Fruit fly (Drosophila melanogaster) whole organism, embryonic: ENCODE results near the gene bb8.

Source experiments
- Bteb2 ChIP-seq: fragments of 200-800 bp; sonication (Bioruptor generic); optimal IDR thresholded peaks from 2 replicates; lab custom pipeline; 2016; ENCODE audit warnings: missing biosample characterization, missing genetic modification characterization
- CG12236 ChIP-seq: fragments of 200-800 bp; sonication (Bioruptor generic); optimal IDR thresholded peaks from 2 replicates; lab custom pipeline; 2016; ENCODE audit warnings: missing biosample characterization, missing genetic modification characterization
- CG13287 ChIP-seq: fragments of 200-800 bp; sonication (Bioruptor generic); IDR thresholded peaks from 2 replicates; pipeline ENCODE4 v1.3.6; 2022; ENCODE audit warnings: missing biosample characterization, missing genetic modification characterization; ENCODE audit not compliant: partially characterized antibody
- CG13296 ChIP-seq: fragments of 200-800 bp; sonication (Bioruptor generic); optimal IDR thresholded peaks from 3 replicates; lab custom pipeline; 2018; ENCODE audit warnings: missing biosample characterization, mild to moderate bottlenecking, missing genetic modification characterization
- CG13775 ChIP-seq: fragments of 200-800 bp; sonication (Bioruptor generic); optimal IDR thresholded peaks from 3 replicates; lab custom pipeline; 2017; ENCODE audit warnings: missing biosample characterization, mild to moderate bottlenecking, missing genetic modification characterization
- CG15601 ChIP-seq: fragments of 200-800 bp; sonication (Bioruptor generic); optimal IDR thresholded peaks from 3 replicates; lab custom pipeline; 2019; ENCODE audit warnings: missing biosample characterization, mild to moderate bottlenecking, missing genetic modification characterization, moderate library complexity
- CG17359 ChIP-seq: fragments of 200-800 bp; sonication (Bioruptor generic); optimal IDR thresholded peaks from 3 replicates; lab custom pipeline; 2018; ENCODE audit warnings: missing biosample characterization, mild to moderate bottlenecking, missing genetic modification characterization, moderate library complexity
- CG17829 ChIP-seq: fragments of 200-800 bp; optimal IDR thresholded peaks from 2 replicates; lab custom pipeline; 2019; ENCODE audit warnings: missing biosample characterization, mild to moderate bottlenecking, missing genetic modification characterization, moderate library complexity
- CG2199 ChIP-seq: fragments of 200-800 bp; sonication (Bioruptor generic); IDR thresholded peaks from 3 replicates; pipeline ENCODE4 v1.3.6; 2022; ENCODE audit warnings: missing biosample characterization, missing genetic modification characterization
- CG30403 ChIP-seq: fragments of 200-800 bp; sonication (Bioruptor generic); optimal IDR thresholded peaks from 3 replicates; lab custom pipeline; 2016; ENCODE audit warnings: missing biosample characterization, missing genetic modification characterization
- CG3163 ChIP-seq: fragments of 200-800 bp; sonication (Bioruptor generic); optimal IDR thresholded peaks from 3 replicates; lab custom pipeline; 2016; ENCODE audit warnings: missing biosample characterization, missing genetic modification characterization
- CG3726 ChIP-seq: fragments of 200-800 bp; sonication (Bioruptor generic); IDR thresholded peaks from 3 replicates; pipeline ENCODE4, ENCODE4 v1.3.6; 2022; ENCODE audit warnings: missing biosample characterization, missing genetic modification characterization
- CG4404 ChIP-seq: fragments of 200-800 bp; sonication (Bioruptor generic); IDR thresholded peaks from 2 replicates; pipeline ENCODE4 v1.3.6; 2022; ENCODE audit warnings: missing biosample characterization, missing genetic modification characterization
- CG4820 ChIP-seq: fragments of 200-800 bp; sonication (Bioruptor generic); optimal IDR thresholded peaks from 3 replicates; lab custom pipeline; 2016; ENCODE audit warnings: missing biosample characterization, missing genetic modification characterization
- CG9727 ChIP-seq: fragments of 200-800 bp; sonication (Bioruptor generic); optimal IDR thresholded peaks from 3 replicates; lab custom pipeline; 2017; ENCODE audit warnings: missing biosample characterization, mild to moderate bottlenecking, missing genetic modification characterization
- CkIIα-i1 ChIP-seq: fragments of 200-800 bp; sonication (Bioruptor generic); IDR thresholded peaks from 2 replicates; pipeline ENCODE4 v1.3.6; 2022; ENCODE audit warnings: missing biosample characterization, missing genetic modification characterization
- E2f2 ChIP-seq: fragments of 200-800 bp; sonication (Bioruptor generic); IDR thresholded peaks from 2 replicates; pipeline ENCODE4 v1.3.6; 2022; ENCODE audit warnings: missing biosample characterization, missing genetic modification characterization
- Fer2 ChIP-seq: fragments of 200-800 bp; sonication (Bioruptor generic); optimal IDR thresholded peaks from 2 replicates; lab custom pipeline; 2018; ENCODE audit warnings: missing biosample characterization, mild to moderate bottlenecking, missing genetic modification characterization, moderate library complexity
- Fer3 ChIP-seq: fragments of 200-800 bp; sonication (Bioruptor generic); optimal IDR thresholded peaks from 2 replicates; lab custom pipeline; 2018; ENCODE audit warnings: missing biosample characterization, mild to moderate bottlenecking, missing genetic modification characterization, moderate library complexity
- GATAe ChIP-seq: fragments of 200-800 bp; sonication (Bioruptor generic); conservative IDR thresholded peaks from 2 replicates; pipeline ENCODE4 v1.3.6; 2022; ENCODE audit warnings: missing biosample characterization, missing genetic modification characterization
- H15 ChIP-seq: fragments of 200-800 bp; sonication (Bioruptor generic); IDR thresholded peaks from 3 replicates; pipeline ENCODE4 v1.3.6; 2022; ENCODE audit warnings: missing biosample characterization, missing genetic modification characterization
- Hand ChIP-seq: fragments of 200-800 bp; sonication (Bioruptor generic); optimal IDR thresholded peaks from 2 replicates; lab custom pipeline; 2017; ENCODE audit warnings: mild to moderate bottlenecking, missing biosample characterization, missing genetic modification reagents, missing genetic modification characterization
- Jarid2 ChIP-seq: fragments of 200-800 bp; sonication (Bioruptor generic); optimal IDR thresholded peaks from 3 replicates; lab custom pipeline; 2017; ENCODE audit warnings: mild to moderate bottlenecking, missing biosample characterization, missing genetic modification reagents, missing genetic modification characterization
- MBD-R2 ChIP-seq: fragments of 200-800 bp; sonication (Bioruptor generic); IDR thresholded peaks from 2 replicates; pipeline ENCODE4 v1.3.6; 2022; ENCODE audit warnings: missing biosample characterization, missing genetic modification characterization
- Ssrp ChIP-seq: fragments of 200-800 bp; sonication (Bioruptor generic); optimal IDR thresholded peaks from 2 replicates; lab custom pipeline; 2018; ENCODE audit warnings: missing biosample characterization, mild to moderate bottlenecking, missing genetic modification characterization, moderate library complexity
- TFAM ChIP-seq: fragments of 200-800 bp; sonication (Bioruptor generic); optimal IDR thresholded peaks from 2 replicates; lab custom pipeline; 2017; ENCODE audit warnings: missing biosample characterization, missing genetic modification characterization, inconsistent platforms
- abd-A ChIP-seq: fragments of 200-800 bp; sonication (Bioruptor generic); optimal IDR thresholded peaks from 3 replicates; lab custom pipeline; 2019; ENCODE audit warnings: missing biosample characterization, mild to moderate bottlenecking, missing genetic modification characterization, moderate library complexity
- ap ChIP-seq: fragments of 200-800 bp; sonication (Bioruptor generic); IDR thresholded peaks from 2 replicates; pipeline ENCODE4 v1.3.6; 2022; ENCODE audit warnings: missing biosample characterization, missing genetic modification characterization
- bab2 ChIP-seq: fragments of 200-800 bp; sonication (Bioruptor generic); optimal IDR thresholded peaks from 2 replicates; lab custom pipeline; 2016; ENCODE audit warnings: missing biosample characterization, missing genetic modification characterization
- danr ChIP-seq: fragments of 200-800 bp; sonication (Bioruptor generic); IDR thresholded peaks from 2 replicates; pipeline ENCODE4 v1.3.6; 2022; ENCODE audit warnings: missing biosample characterization, missing genetic modification characterization
- emc ChIP-seq: fragments of 200-800 bp; sonication (Bioruptor generic); optimal IDR thresholded peaks from 2 replicates; lab custom pipeline; 2016; ENCODE audit warnings: missing biosample characterization, missing genetic modification characterization
- exex ChIP-seq: fragments of 200-800 bp; sonication (Bioruptor generic); optimal IDR thresholded peaks from 4 replicates; lab custom pipeline; 2018; ENCODE audit warnings: missing biosample characterization, mild to moderate bottlenecking, missing genetic modification characterization, moderate library complexity
- gce ChIP-seq: fragments of 200-800 bp; sonication (Bioruptor generic); IDR thresholded peaks from 3 replicates; pipeline ENCODE4 v1.3.6; 2022; ENCODE audit warnings: missing biosample characterization, missing genetic modification characterization
- grn ChIP-seq: fragments of 200-800 bp; sonication (Bioruptor generic); optimal IDR thresholded peaks from 3 replicates; lab custom pipeline; 2017; ENCODE audit warnings: missing biosample characterization, missing genetic modification characterization
- gro ChIP-seq: fragments of 200-800 bp; sonication (Bioruptor generic); optimal IDR thresholded peaks from 2 replicates; lab custom pipeline; 2016; ENCODE audit warnings: missing biosample characterization, missing genetic modification characterization
- gsb-n ChIP-seq: fragments of 200-800 bp; sonication (Bioruptor generic); optimal IDR thresholded peaks from 3 replicates; lab custom pipeline; 2018; ENCODE audit warnings: missing biosample characterization, mild to moderate bottlenecking, missing genetic modification characterization
- hbn ChIP-seq: fragments of 200-800 bp; sonication (Bioruptor generic); IDR thresholded peaks from 2 replicates; pipeline ENCODE4 v1.3.6; 2022; ENCODE audit warnings: missing biosample characterization, missing genetic modification characterization; ENCODE audit not compliant: partially characterized antibody
- lmd ChIP-seq: fragments of 200-800 bp; sonication (Bioruptor generic); IDR thresholded peaks from 2 replicates; pipeline ENCODE4 v1.3.6; 2022; ENCODE audit warnings: missing biosample characterization, missing genetic modification characterization
- oc ChIP-seq: fragments of 200-800 bp; sonication (Bioruptor generic); optimal IDR thresholded peaks from 2 replicates; lab custom pipeline; 2018; ENCODE audit warnings: missing biosample characterization, mild to moderate bottlenecking, missing genetic modification characterization, moderate library complexity
- prd ChIP-seq, 3 experiments: fragments of >200 bp in 2 of 3; fragments of 200-800 bp in 1 of 3; sonication (Bioruptor generic) in 1 of 3; optimal IDR thresholded peaks in 2 of 3; IDR thresholded peaks in 1 of 3; 2 replicates in 2 of 3; 3 replicates in 1 of 3; pipeline versions ENCODE4 v1.3.6 to Lab custom; 2017 to 2022; ENCODE audit warnings: missing biosample characterization in 1 of 3, missing genetic modification characterization in 1 of 3
- row ChIP-seq: fragments of 200-800 bp; sonication (Bioruptor generic); IDR thresholded peaks from 3 replicates; pipeline ENCODE4 v1.3.6; 2022; ENCODE audit warnings: missing biosample characterization, missing genetic modification characterization
- slou ChIP-seq: fragments of 200-800 bp; sonication (Bioruptor generic); optimal IDR thresholded peaks from 3 replicates; lab custom pipeline; 2016; ENCODE audit warnings: missing biosample characterization, missing genetic modification characterization
- slp2 ChIP-seq: fragments of 200-800 bp; sonication (Bioruptor generic); optimal IDR thresholded peaks from 2 replicates; lab custom pipeline; 2016; ENCODE audit warnings: missing biosample characterization, missing genetic modification characterization
- tap ChIP-seq: fragments of 200-800 bp; optimal IDR thresholded peaks from 3 replicates; lab custom pipeline; 2019; ENCODE audit warnings: missing biosample characterization, mild to moderate bottlenecking, missing genetic modification characterization, moderate library complexity
- tgo ChIP-seq: fragments of 200-800 bp; sonication (Bioruptor generic); IDR thresholded peaks from 3 replicates; pipeline ENCODE4 v1.3.6; 2022; ENCODE audit warnings: missing biosample characterization, missing genetic modification characterization
- trh ChIP-seq: fragments of 200-800 bp; sonication (Bioruptor generic); optimal IDR thresholded peaks from 2 replicates; lab custom pipeline; 2016; ENCODE audit warnings: missing biosample characterization, missing genetic modification characterization
- vfl ChIP-seq: fragments of 200-800 bp; sonication (Bioruptor generic); optimal IDR thresholded peaks from 2 replicates; lab custom pipeline; 2016; ENCODE audit warnings: missing biosample characterization, missing genetic modification characterization
- wor ChIP-seq: fragments of 200-800 bp; sonication (Bioruptor generic); IDR thresholded peaks from 2 replicates; pipeline ENCODE4 v1.3.6; 2022; ENCODE audit warnings: missing biosample characterization, missing genetic modification characterization
- zfh2 ChIP-seq: fragments of 200-800 bp; sonication (Bioruptor generic); optimal IDR thresholded peaks from 2 replicates; lab custom pipeline; 2016; ENCODE audit warnings: missing biosample characterization, missing genetic modification characterization

Gene bb8

DNA sequence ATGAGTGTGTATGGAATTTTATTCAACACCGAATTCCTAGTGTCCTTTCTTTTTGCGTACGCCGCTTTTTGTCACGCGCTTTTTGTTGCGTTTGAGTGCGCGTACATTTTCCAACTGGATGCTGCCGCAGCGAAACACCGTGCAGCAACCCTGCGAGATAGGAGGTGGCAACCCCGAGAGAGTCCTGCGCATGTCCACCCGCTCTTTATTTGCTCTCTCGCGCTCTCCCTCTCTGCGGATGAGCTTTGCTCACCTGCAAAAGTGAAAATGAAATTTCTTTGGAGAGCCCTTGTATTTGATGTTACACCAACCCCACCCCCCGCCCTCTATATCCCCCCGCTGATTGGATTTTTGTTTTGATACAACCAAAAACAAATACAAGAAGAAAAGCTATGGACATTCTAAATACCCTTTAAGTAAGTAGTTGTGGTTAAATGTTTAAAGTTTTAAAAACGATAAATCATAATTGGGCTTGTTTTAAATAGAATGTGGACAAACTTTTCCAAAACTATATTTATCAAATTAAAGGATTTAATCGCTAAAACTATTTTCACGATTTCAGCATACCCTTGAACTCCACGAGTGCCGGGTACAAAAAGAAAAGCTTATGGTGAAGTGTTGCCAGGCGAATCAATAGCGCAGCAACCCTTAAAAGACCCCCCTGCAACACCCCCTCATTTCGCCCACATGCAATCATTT lies 49.9 kb downstream of the bb8 start:
- TF ChIP-seq hbn (GFP tag; lab: Robert Waterston, UW) (no peak), Ssrp (tag; lab: Kevin White, UChicago) (peak; percentile 24), CG3726 (0 out of 3 replicates have a peak, but pooled peaks have one; percentile 52), grn (GFP tag; lab: Kevin White, UChicago) (no peak), CG13296 (GFP tag; lab: Kevin White, UChicago) (peak; percentile 76), bab2 (GFP tag; lab: Kevin White, UChicago) (peak; percentile 53), zfh2 (GFP tag; lab: Kevin White, UChicago) (peak; percentile 46), Hand (peak; percentile 31), CG13287 (GFP tag; lab: Robert Waterston, UW) (no peak), Fer3 (tag; lab: Kevin White, UChicago) (peak; percentile 83), tap (peak; percentile 73), Bteb2 (no peak), CG17829 (tag; lab: Kevin White, UChicago) (peak; percentile 68), H15 (GFP tag; lab: Robert Waterston, UW) (0 out of 3 replicates have a peak, but pooled peaks have one; percentile 30), lmd (peak; percentile 73), CkIIα-i1 (GFP tag; lab: Robert Waterston, UW) (no peak), gro (GFP tag; lab: Kevin White, UChicago) (peak; percentile 19), wor (GFP tag; lab: Robert Waterston, UW) (peak; percentile 56; the same call in 1 of the 2 replicates), vfl (GFP tag; lab: Kevin White, UChicago) (peak; percentile 25), CG17359 (peak; percentile 87), ap (0 out of 2 replicates have a peak, but pooled peaks have one; percentile 22), emc (GFP tag; lab: Kevin White, UChicago) (peak; percentile 35), abd-A (tag; lab: Kevin White, UChicago) (peak; percentile 56), CG4404 (peak; percentile 30; the same call in 1 of the 2 replicates), gsb-n (peak; percentile 11), gce (GFP tag; lab: Robert Waterston, UW) (0 out of 3 replicates have a peak, but pooled peaks have one; percentile 20), GATAe (no peak), CG13775 (GFP tag; lab: Kevin White, UChicago) (peak; percentile 22), slp2 (peak; percentile 45), CG2199 (GFP tag; lab: Robert Waterston, UW) (no peak), prd (optimal IDR thresholded peaks at IDR 0.05; lab: Kevin White, UChicago) (no peak), prd (GFP tag; IDR thresholded peaks at IDR 0.05; lab: Robert Waterston, UW) (peak; percentile 71), Jarid2 (GFP tag; lab: Kevin White, UChicago) (no peak), CG15601 (tag; lab: Kevin White, UChicago) (peak; percentile 21), slou (GFP tag; lab: Kevin White, UChicago) (peak; percentile 16), CG9727 (GFP tag; lab: Kevin White, UChicago) (peak; percentile 69), MBD-R2 (peak; percentile 20; the same call in 1 of the 2 replicates), tgo (GFP tag; lab: Robert Waterston, UW) (peak; percentile 76), CG4820 (GFP tag; lab: Kevin White, UChicago) (peak; percentile 32), exex (peak; percentile 39), TFAM (no peak), danr (peak; percentile 41; the same call in 1 of the 2 replicates), E2f2 (peak; percentile 53; the same call in 1 of the 2 replicates), CG3163 (peak; percentile 4), Fer2 (tag; lab: Kevin White, UChicago) (peak; percentile 30), oc (tag; lab: Kevin White, UChicago) (peak; percentile 23), row (GFP tag; lab: Robert Waterston, UW) (peak; percentile 85), trh (GFP tag; lab: Kevin White, UChicago) (peak; percentile 8), CG30403 (peak; percentile 65), CG12236 (no peak)
